Worm (Caenorhabditis elegans) whole organism, L4/young adult: ENCODE results near the gene K02H11.4.

Experiments
- W03F9.2 ChIP-seq: fragments of 150-350 bp; optimal IDR thresholded peaks from 2 replicates; lab custom pipeline; 2014; ENCODE audit warnings: missing biosample characterization, missing genetic modification characterization
- dao-5 ChIP-seq: sonication (generic microtip); optimal IDR thresholded peaks from 2 replicates; lab custom pipeline; 2016; ENCODE audit warnings: missing genotype, missing genetic modification characterization, moderate library complexity, missing compliant biosample characterization
- him-1 ChIP-seq: sonication (generic microtip); optimal IDR thresholded peaks from 2 replicates; lab custom pipeline; 2016; ENCODE audit warnings: missing genotype, missing genetic modification reagents, missing genetic modification characterization, missing compliant biosample characterization

Gene K02H11.4

ce11 chrV:1550697-1551096 is 19.6 kb upstream of the K02H11.4 start:
- TF ChIP-seq W03F9.2 (tag; lab: Kevin White, UChicago) (no peak), him-1 (tag; lab: Kevin White, UChicago) (no peak), dao-5 (tag; lab: Kevin White, UChicago) (no peak)

- TF ChIP-seq dao-5 (tag; lab: Kevin White, UChicago) (no peak), W03F9.2 (tag; lab: Kevin White, UChicago) (no peak), him-1 (tag; lab: Kevin White, UChicago) (no peak)
These were observed 16.8 kb upstream of the K02H11.4 start, which contains the start of gene F52F10.2 for ce11 chrV:1547843-1548242. Gene F52F10.2, plus strand, starts transcription at chrV:1548143.

- TF ChIP-seq him-1 (tag; lab: Kevin White, UChicago) (no peak), W03F9.2 (tag; lab: Kevin White, UChicago) (no peak), dao-5 (tag; lab: Kevin White, UChicago) (no peak)
These were observed 14.6 kb upstream of the K02H11.4 start, which contains the start of gene oac-32 for ce11 chrV:1545694-1546093. Gene oac-32, minus strand, starts transcription at chrV:1545783.

ce11 chrV:1541786-1542185 is 10.7 kb upstream of the K02H11.4 start, which contains the start of gene oac-31:
Gene oac-31, minus strand, starts transcription at chrV:1541886.
- TF ChIP-seq him-1 (tag; lab: Kevin White, UChicago) = no peak
- TF ChIP-seq dao-5 (tag; lab: Kevin White, UChicago) = no peak
- no peak for TF ChIP-seq W03F9.2 (tag; lab: Kevin White, UChicago)

- TF ChIP-seq him-1 (tag; lab: Kevin White, UChicago) (no peak), W03F9.2 (tag; lab: Kevin White, UChicago) (no peak), dao-5 (tag; lab: Kevin White, UChicago) (no peak)
These were observed 9.2 kb upstream of the K02H11.4 start for ce11 chrV:1540249-1540648.

- TF ChIP-seq W03F9.2 (tag; lab: Kevin White, UChicago) = no peak
- TF ChIP-seq him-1 (tag; lab: Kevin White, UChicago) = no peak
- no peak for TF ChIP-seq dao-5 (tag; lab: Kevin White, UChicago)
These were observed 7.8 kb upstream of the K02H11.4 start for ce11 chrV:1538842-1539241.

ce11 chrV:1536979-1537378 is 5.9 kb upstream of the K02H11.4 start, which contains the start of gene K02H11.9:
Gene K02H11.9, minus strand, starts transcription at chrV:1537079.
- TF ChIP-seq dao-5 (tag; lab: Kevin White, UChicago) (no peak), him-1 (tag; lab: Kevin White, UChicago) (no peak), W03F9.2 (tag; lab: Kevin White, UChicago) (no peak)

ce11 chrV:1534315-1534714 is 3.3 kb upstream of the K02H11.4 start, which contains the start of gene trx-5:
Gene trx-5, minus strand, starts transcription at chrV:1534415.
- no peak for TF ChIP-seq him-1 (tag; lab: Kevin White, UChicago)
- no peak for TF ChIP-seq dao-5 (tag; lab: Kevin White, UChicago)
- TF ChIP-seq W03F9.2 (tag; lab: Kevin White, UChicago) = no peak

ce11 chrV:1532455-1532854 is 1.4 kb upstream of the K02H11.4 start:
- TF ChIP-seq him-1 (tag; lab: Kevin White, UChicago) (no peak), dao-5 (tag; lab: Kevin White, UChicago) (no peak), W03F9.2 (tag; lab: Kevin White, UChicago) (no peak)

- no peak for TF ChIP-seq W03F9.2 (tag; lab: Kevin White, UChicago)
- TF ChIP-seq him-1 (tag; lab: Kevin White, UChicago) = no peak
- TF ChIP-seq dao-5 (tag; lab: Kevin White, UChicago) = no peak
These were observed 3.1 kb downstream of the K02H11.4 start, which contains the start of gene str-236 for ce11 chrV:1527985-1528384. Gene str-236, minus strand, starts transcription at chrV:1528085.

ce11 chrV:1522485-1522884 is 8.6 kb downstream of the K02H11.4 start, which contains the start of gene str-243:
Gene str-243, plus strand, starts transcription at chrV:1522785.
- TF ChIP-seq him-1 (tag; lab: Kevin White, UChicago) = no peak
- TF ChIP-seq W03F9.2 (tag; lab: Kevin White, UChicago) = no peak
- TF ChIP-seq dao-5 (tag; lab: Kevin White, UChicago) = no peak

- no peak for TF ChIP-seq dao-5 (tag; lab: Kevin White, UChicago)
- TF ChIP-seq W03F9.2 (tag; lab: Kevin White, UChicago) = no peak
- TF ChIP-seq him-1 (tag; lab: Kevin White, UChicago) = no peak
These were observed 9.2 kb downstream of the K02H11.4 start, which contains the start of gene str-240 for ce11 chrV:1521845-1522244. Gene str-240, minus strand, starts transcription at chrV:1521945.

- TF ChIP-seq dao-5 (tag; lab: Kevin White, UChicago) (no peak), him-1 (tag; lab: Kevin White, UChicago) (no peak), W03F9.2 (tag; lab: Kevin White, UChicago) (no peak)
These were observed 19.5 kb downstream of the K02H11.4 start, which contains the start of gene nhr-260 for ce11 chrV:1511537-1511936. Gene nhr-260, minus strand, starts transcription at chrV:1511637.

ce11 chrV:1505995-1506394 is 25.1 kb downstream of the K02H11.4 start, which contains the start of gene sru-28:
Gene sru-28, plus strand, starts transcription at chrV:1506295.
- no peak for TF ChIP-seq him-1 (tag; lab: Kevin White, UChicago)
- no peak for TF ChIP-seq W03F9.2 (tag; lab: Kevin White, UChicago)
- no peak for TF ChIP-seq dao-5 (tag; lab: Kevin White, UChicago)
